Fruit fly (Drosophila melanogaster): ENCODE results near the gene bou.

Gene bou

dm6 chrX:6998492-6998852 lies 12.2 kb downstream of the bou start, which contains the start of gene Inx2 (continued):
- TF ChIP-seq CG18262 (tag; optimal IDR thresholded peaks at IDR 0.05) (no peak), Chrac-16 (GFP tag; optimal IDR thresholded peaks at IDR 0.05) (no peak), pros (GFP tag; optimal IDR thresholded peaks at IDR 0.05) (peak; percentile 90), sisA (GFP tag; IDR thresholded peaks at IDR 0.05) (no peak), NC2β (GFP tag; optimal IDR thresholded peaks at IDR 0.05) (no peak), Dref (GFP tag; IDR thresholded peaks at IDR 0.05) (no peak), CG4424 (GFP tag; optimal IDR thresholded peaks at IDR 0.05) (no peak), CG11723 (GFP tag; optimal IDR thresholded peaks at IDR 0.05) (no peak), Hmr (GFP tag; optimal IDR thresholded peaks at IDR 0.05) (peak; percentile 30), pzg (GFP tag; optimal IDR thresholded peaks at IDR 0.05) (no peak), CG4617 (GFP tag; optimal IDR thresholded peaks at IDR 0.05; ENCODE audit: borderline replicate concordance) (no peak), gcm (GFP tag; optimal IDR thresholded peaks at IDR 0.05) (peak; percentile 6), CG11456 (GFP tag; IDR thresholded peaks at IDR 0.05) (no peak), Deaf1 (tag; optimal IDR thresholded peaks at IDR 0.05) (peak; percentile 99), fd96Cb (tag; optimal IDR thresholded peaks at IDR 0.05) (no peak), gt (GFP tag; IDR thresholded peaks at IDR 0.05) (no peak), tll (GFP tag; optimal IDR thresholded peaks at IDR 0.05) (no peak), unpg (GFP tag; optimal IDR thresholded peaks at IDR 0.05) (no peak), trem (tag; optimal IDR thresholded peaks at IDR 0.05) (no peak), corto (GFP tag; optimal IDR thresholded peaks at IDR 0.05) (no peak), org-1 (GFP tag; optimal IDR thresholded peaks at IDR 0.05) (no peak), CG2129 (GFP tag; IDR thresholded peaks at IDR 0.05; ENCODE audit: partially characterized antibody) (no peak), Poxn (GFP tag; IDR thresholded peaks at IDR 0.05) (no peak), Jarid2 (GFP tag; optimal IDR thresholded peaks at IDR 0.05) (peak; percentile 99), CG5180 (GFP tag; optimal IDR thresholded peaks at IDR 0.05) (peak; percentile 92), nmo (GFP tag; optimal IDR thresholded peaks at IDR 0.05) (no peak), BtbVII (GFP tag; optimal IDR thresholded peaks at IDR 0.05) (peak; percentile 29), CG12299 (tag; optimal IDR thresholded peaks at IDR 0.05) (no peak), exex (tag; optimal IDR thresholded peaks at IDR 0.05) (peak; percentile 38), Optix (GFP tag; IDR thresholded peaks at IDR 0.05) (no peak), Pdp1 (GFP tag; optimal IDR thresholded peaks at IDR 0.05) (peak in 1 of 2 experiments; percentile 37), CG3407 (GFP tag; optimal IDR thresholded peaks at IDR 0.05) (no peak), CG7987 (GFP tag; optimal IDR thresholded peaks at IDR 0.05) (peak; percentile 62), br (optimal IDR thresholded peaks at IDR 0.05) (no peak), CG3163 (GFP tag; optimal IDR thresholded peaks at IDR 0.05) (peak; percentile 70), ro (GFP tag; IDR thresholded peaks at IDR 0.05) (no peak), CG16815 (GFP tag; optimal IDR thresholded peaks at IDR 0.05) (no peak), CG7271 (tag; optimal IDR thresholded peaks at IDR 0.05) (no peak), hbn (GFP tag; IDR thresholded peaks at IDR 0.05; ENCODE audit: partially characterized antibody) (0 out of 2 replicates have a peak, but pooled peaks have one; percentile 16), CG12155 (GFP tag; optimal IDR thresholded peaks at IDR 0.05) (no peak), CG3065 (GFP tag; optimal IDR thresholded peaks at IDR 0.05) (no peak), Nf-YC (tag; optimal IDR thresholded peaks at IDR 0.05) (peak; percentile 43), CG6791 (GFP tag; IDR thresholded peaks at IDR 0.05; ENCODE audit: partially characterized antibody) (no peak; the same call in 2 of the 3 replicates), CG34224 (GFP tag; IDR thresholded peaks at IDR 0.05; ENCODE audit: partially characterized antibody) (no peak), CG14965 (GFP tag; optimal IDR thresholded peaks at IDR 0.05; ENCODE audit: borderline replicate concordance) (no peak), CG18476 (GFP tag; optimal IDR thresholded peaks at IDR 0.05) (no peak), CG11504 (tag; optimal IDR thresholded peaks at IDR 0.05) (peak; percentile 2), CG13287 (GFP tag; IDR thresholded peaks at IDR 0.05; ENCODE audit: partially characterized antibody) (peak; percentile 61; the same call in 1 of the 2 replicates), CG15479 (GFP tag; optimal IDR thresholded peaks at IDR 0.05) (peak; percentile 31), emc (GFP tag; optimal IDR thresholded peaks at IDR 0.05) (no peak)
